Fruit fly (Drosophila melanogaster): ENCODE data around the gene RYa-R.

RYa-R gene

DNA sequence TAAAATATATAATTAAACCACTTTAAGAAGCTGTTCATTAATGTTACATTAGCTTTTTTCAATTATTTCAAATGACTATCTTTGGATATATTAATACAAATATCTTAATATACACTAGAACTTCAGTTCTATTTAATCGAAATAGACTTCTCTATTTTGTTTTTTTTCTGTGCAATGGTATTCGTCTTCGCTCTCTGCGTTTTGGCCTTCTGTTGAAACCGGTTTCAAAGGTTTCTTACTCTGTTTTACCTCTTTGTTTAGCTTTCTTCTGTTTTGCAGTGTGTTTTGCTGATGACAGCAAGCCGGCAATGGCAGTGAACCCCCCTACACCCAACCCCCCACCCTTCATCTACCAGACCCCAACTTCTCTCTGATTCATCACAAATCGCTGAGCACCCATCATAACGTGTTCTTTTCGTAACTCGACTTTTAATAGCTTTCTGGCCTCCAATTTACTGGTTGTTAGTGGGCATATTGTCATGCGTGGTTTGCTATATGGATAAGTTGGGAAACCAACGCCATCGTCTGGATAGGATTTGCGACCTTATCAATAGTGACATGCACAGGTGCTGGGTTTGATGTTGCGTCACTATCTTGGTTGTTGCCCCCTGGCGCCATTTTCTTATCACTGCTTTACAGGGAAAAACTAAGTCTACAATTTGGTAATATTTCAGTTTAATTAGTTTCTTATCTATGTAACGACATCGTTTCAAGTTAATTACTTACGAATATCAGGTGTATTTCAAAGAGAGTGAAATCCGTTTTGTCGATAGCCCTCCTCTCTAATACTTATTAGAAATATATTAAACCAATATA lies 27.7 kb upstream of the RYa-R start (continued):
- TF ChIP-seq Awh (GFP tag; IDR thresholded peaks at IDR 0.05), result 0 out of 2 replicates have a peak, but pooled peaks have one; percentile 18
- TF ChIP-seq CG17829 (tag; optimal IDR thresholded peaks at IDR 0.05), result peak; percentile 11
- no peak for TF ChIP-seq ham (GFP tag; IDR thresholded peaks at IDR 0.05)
- no peak for TF ChIP-seq stwl (tag; optimal IDR thresholded peaks at IDR 0.05)
- TF ChIP-seq bsh (GFP tag; optimal IDR thresholded peaks at IDR 0.05), result peak in 1 of 2 experiments; percentile 58
- TF ChIP-seq CG12769 (tag; optimal IDR thresholded peaks at IDR 0.05), result peak; percentile 80
- TF ChIP-seq Hr3 (GFP tag; optimal IDR thresholded peaks at IDR 0.05), result peak; percentile 14
- TF ChIP-seq Atf-2 (GFP tag; optimal IDR thresholded peaks at IDR 0.05), result no peak
- no peak for TF ChIP-seq CG10462 (GFP tag; optimal IDR thresholded peaks at IDR 0.05)
- no peak for TF ChIP-seq kni (GFP tag; optimal IDR thresholded peaks at IDR 0.05)
- no peak for TF ChIP-seq Optix (GFP tag; IDR thresholded peaks at IDR 0.05)
- TF ChIP-seq fd64A (GFP tag; optimal IDR thresholded peaks at IDR 0.05), result no peak
- TF ChIP-seq CG9609 (GFP tag; optimal IDR thresholded peaks at IDR 0.05), result no peak
- TF ChIP-seq Nf-YA (GFP tag; IDR thresholded peaks at IDR 0.05), result no peak
- peak; percentile 45 for TF ChIP-seq Blimp-1 (GFP tag; optimal IDR thresholded peaks at IDR 0.05)
- no peak for TF ChIP-seq CG5245 (GFP tag; optimal IDR thresholded peaks at IDR 0.05)
- peak; percentile 87 for TF ChIP-seq crol (GFP tag; IDR thresholded peaks at IDR 0.05)
- TF ChIP-seq ro (GFP tag; IDR thresholded peaks at IDR 0.05), result no peak
- TF ChIP-seq CG2129 (GFP tag; IDR thresholded peaks at IDR 0.05; ENCODE audit: partially characterized antibody), result no peak
- TF ChIP-seq chinmo (GFP tag; IDR thresholded peaks at IDR 0.05; ENCODE audit: partially characterized antibody), result peak; percentile 97
- TF ChIP-seq CG2202 (tag; optimal IDR thresholded peaks at IDR 0.05), result no peak
- no peak for TF ChIP-seq Sry-β (GFP tag; optimal IDR thresholded peaks at IDR 0.05)
- peak in 1 of 2 experiments; percentile 61 for TF ChIP-seq Hr51 (GFP tag; optimal IDR thresholded peaks at IDR 0.05)
- peak; percentile 87 for TF ChIP-seq exex (tag; optimal IDR thresholded peaks at IDR 0.05)
- no peak for TF ChIP-seq zfh2 (GFP tag; optimal IDR thresholded peaks at IDR 0.05)
- no peak for TF ChIP-seq Hand (GFP tag; optimal IDR thresholded peaks at IDR 0.05)
- TF ChIP-seq CG8765 (GFP tag; IDR thresholded peaks at IDR 0.05), result no peak
- no peak for TF ChIP-seq CG6765 (GFP tag; optimal IDR thresholded peaks at IDR 0.05)
- TF ChIP-seq CG34376 (GFP tag; optimal IDR thresholded peaks at IDR 0.05), result peak; percentile 41
- TF ChIP-seq rib (GFP tag; IDR thresholded peaks at IDR 0.05), result no peak
- peak; percentile 24 for TF ChIP-seq phol (tag; optimal IDR thresholded peaks at IDR 0.05)
- TF ChIP-seq psq (GFP tag; optimal IDR thresholded peaks at IDR 0.05), result peak; percentile 64
- TF ChIP-seq sd (tag; optimal IDR thresholded peaks at IDR 0.05), result peak; percentile 58
- TF ChIP-seq gem (tag; optimal IDR thresholded peaks at IDR 0.05), result peak; percentile 61
- 0 out of 2 replicates have a peak, but pooled peaks have one; percentile 31 for TF ChIP-seq E2f1 (GFP tag; IDR thresholded peaks at IDR 0.05)
- no peak for TF ChIP-seq Gug (GFP tag; IDR thresholded peaks at IDR 0.05)
- no peak for TF ChIP-seq HLHmδ (GFP tag; optimal IDR thresholded peaks at IDR 0.05)
- no peak for TF ChIP-seq pan (optimal IDR thresholded peaks at IDR 0.05)
- peak in 1 of 2 experiments; percentile 40 for TF ChIP-seq pan (GFP tag; optimal IDR thresholded peaks at IDR 0.05 in 1 of 2, IDR thresholded peaks at IDR 0.05 in 1 of 2)
- peak; percentile 37 for TF ChIP-seq Oli (tag; optimal IDR thresholded peaks at IDR 0.05)
- no peak for TF ChIP-seq CG16863 (GFP tag; optimal IDR thresholded peaks at IDR 0.05)
- TF ChIP-seq Deaf1 (tag; optimal IDR thresholded peaks at IDR 0.05), result no peak
- TF ChIP-seq oc (tag; optimal IDR thresholded peaks at IDR 0.05), result no peak
- TF ChIP-seq TFAM (GFP tag; optimal IDR thresholded peaks at IDR 0.05), result no peak
- no peak for TF ChIP-seq Chrac-16 (GFP tag; optimal IDR thresholded peaks at IDR 0.05)
- TF ChIP-seq esg (GFP tag; conservative IDR thresholded peaks at IDR 0.05), result no peak
- TF ChIP-seq Dad (GFP tag; optimal IDR thresholded peaks at IDR 0.05), result no peak
- TF ChIP-seq CG43689 (GFP tag; IDR thresholded peaks at IDR 0.05), result no peak
- TF ChIP-seq Nf-YB (GFP tag; optimal IDR thresholded peaks at IDR 0.05), result peak; percentile 43

Measured in whole organism, embryonic.